Worm (Caenorhabditis elegans) whole organism, young adult: ENCODE measurements around the gene Y57A10A.27.

Experiments used
- F57C9.4 ChIP-seq: sonication (generic microtip); optimal IDR thresholded peaks from 2 replicates; lab custom pipeline; 2017; ENCODE audit warnings: mild to moderate bottlenecking, missing genetic modification characterization, missing compliant biosample characterization
- hlh-12 ChIP-seq: sonication (generic microtip); optimal IDR thresholded peaks from 2 replicates; lab custom pipeline; 2016; ENCODE audit warnings: missing genetic modification characterization, missing compliant biosample characterization

- no peak for TF ChIP-seq hlh-12 (tag; lab: Kevin White, UChicago)
- TF ChIP-seq F57C9.4 (tag; lab: Kevin White, UChicago), result no peak
Measured at ce11 chrII:12268857-12269256, 6.0 kb downstream of the Y57A10A.27 start.
